Worm (Caenorhabditis elegans) whole organism, L3 larva: ENCODE measurements around the gene F59H6.15.

ENCODE experiments used
- ama-1 ChIP-seq: fragments of 150-350 bp; optimal IDR thresholded peaks from 2 replicates; lab custom pipeline; 2018
- egl-27 ChIP-seq: sonication (generic microtip); optimal IDR thresholded peaks from 4 replicates; lab custom pipeline; 2017; ENCODE audit warnings: missing biosample characterization, missing genetic modification reagents, missing genetic modification characterization
- fos-1 ChIP-seq: fragments of 150-350 bp; optimal IDR thresholded peaks from 2 replicates; lab custom pipeline; 2014; ENCODE audit warnings: missing biosample characterization, missing genetic modification characterization
- jun-1 ChIP-seq: fragments of 150-350 bp; optimal IDR thresholded peaks from 2 replicates; lab custom pipeline; 2014; ENCODE audit warnings: missing biosample characterization, missing genetic modification reagents, missing genetic modification characterization
- mdl-1 ChIP-seq: fragments of 150-350 bp; optimal IDR thresholded peaks from 2 replicates; lab custom pipeline; 2014; ENCODE audit warnings: missing biosample characterization, missing genetic modification characterization
- nhr-12 ChIP-seq: fragments of 150-350 bp; optimal IDR thresholded peaks from 2 replicates; lab custom pipeline; 2014; ENCODE audit warnings: missing biosample characterization, missing genetic modification characterization
- nhr-43 ChIP-seq: sonication (generic microtip); optimal IDR thresholded peaks from 2 replicates; lab custom pipeline; 2016; ENCODE audit warnings: mild to moderate bottlenecking, missing genetic modification characterization, missing compliant biosample characterization; ENCODE audit not compliant: poor library complexity, severe bottlenecking
- pha-4 ChIP-seq: fragments of 150-350 bp; optimal IDR thresholded peaks from 2 replicates; lab custom pipeline; 2014; ENCODE audit warnings: missing biosample characterization, missing genetic modification reagents, missing genetic modification characterization
- pqm-1 ChIP-seq: fragments of 150-350 bp; optimal IDR thresholded peaks from 2 replicates; lab custom pipeline; 2017; ENCODE audit warnings: missing biosample characterization, missing genetic modification characterization, inconsistent platforms
- snpc-4 ChIP-seq: fragments of 150-350 bp; optimal IDR thresholded peaks from 2 replicates; lab custom pipeline; 2014; ENCODE audit warnings: missing biosample characterization, missing genetic modification characterization
- unc-62 ChIP-seq: fragments of 150-350 bp; sonication (generic microtip); optimal IDR thresholded peaks from 4 replicates; lab custom pipeline; 2014; ENCODE audit warnings: missing biosample characterization, missing genetic modification reagents, missing genetic modification characterization
- zag-1 ChIP-seq: fragments of 150-350 bp; optimal IDR thresholded peaks from 2 replicates; lab custom pipeline; 2014; ENCODE audit warnings: missing biosample characterization, missing genetic modification characterization

ce11 chrII:2051372-2051771 is 38.6 kb downstream of the F59H6.15 start, which contains the start of gene fbxb-35:
- TF ChIP-seq ama-1 (lab: Kevin White, UChicago) (no peak), snpc-4 (tag; lab: Kevin White, UChicago) (no peak), nhr-12 (tag; lab: Kevin White, UChicago) (no peak), zag-1 (tag; lab: Kevin White, UChicago) (no peak), fos-1 (tag; lab: Kevin White, UChicago) (no peak), unc-62 (no peak), pqm-1 (tag; lab: Kevin White, UChicago) (no peak), egl-27 (tag; lab: Kevin White, UChicago) (no peak), jun-1 (tag; lab: Kevin White, UChicago) (no peak), nhr-43 (tag; lab: Kevin White, UChicago) (no peak), mdl-1 (tag; lab: Kevin White, UChicago) (no peak), pha-4 (tag; lab: Kevin White, UChicago) (no peak)
